Worm (Caenorhabditis elegans) whole organism, L4 larva: ENCODE measurements around the gene sdz-35.
"Not testable (repeated sequence)": the region's sequence is repeated elsewhere in the genome, so short reads cannot be mapped to it uniquely, and the experiment has no call there.

Experiments
- egl-27 ChIP-seq: sonication (generic microtip); optimal IDR thresholded peaks from 3 replicates; lab custom pipeline; 2017; ENCODE audit warnings: missing biosample characterization, missing genetic modification reagents, missing genetic modification characterization
- jun-1 ChIP-seq: fragments of 150-350 bp; optimal IDR thresholded peaks from 2 replicates; lab custom pipeline; 2014; ENCODE audit warnings: missing biosample characterization, missing genetic modification reagents, missing genetic modification characterization
- zag-1 ChIP-seq: fragments of 150-350 bp; optimal IDR thresholded peaks from 2 replicates; lab custom pipeline; 2014; ENCODE audit warnings: missing biosample characterization, missing genetic modification characterization

DNA sequence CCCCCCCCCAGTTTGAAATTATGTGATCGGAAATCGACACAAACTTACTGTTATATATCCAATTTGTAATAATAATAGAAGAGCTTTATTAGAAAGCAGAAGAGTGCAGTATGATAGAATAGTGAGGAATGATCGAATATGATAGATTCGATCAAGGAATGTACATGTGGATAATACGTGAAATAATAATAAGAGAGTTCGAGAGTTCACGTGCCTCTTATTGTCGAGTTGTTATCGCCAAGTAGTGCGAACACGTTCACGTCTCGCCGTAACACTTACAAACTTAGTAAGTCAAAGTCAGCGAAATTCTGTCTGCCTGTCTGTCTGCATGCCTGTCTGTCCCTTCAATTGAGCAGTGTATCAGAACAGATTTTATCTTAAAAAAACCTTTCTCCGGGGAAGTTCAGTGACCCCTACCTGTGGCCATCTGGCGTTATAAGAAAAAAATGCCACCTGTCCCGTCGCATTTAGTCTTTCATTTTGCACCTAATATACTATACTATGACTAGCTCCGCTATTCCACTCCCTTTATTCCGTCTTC is 25.2 kb downstream of the sdz-35 start, which contains the start of the genes Y27F2A.6 and Y27F2A.8:
- not testable (repeated sequence) for TF ChIP-seq zag-1, jun-1, egl-27 (tag; lab: Kevin White, UChicago)
